Worm (Caenorhabditis elegans) whole organism, L2 larva: ENCODE data around the gene srd-65.

Source experiments
- ama-1 ChIP-seq: fragments of 150-350 bp; optimal IDR thresholded peaks from 2 replicates; lab custom pipeline; 2018; ENCODE audit warnings: inconsistent platforms
- blmp-1 ChIP-seq: sonication (generic microtip); optimal IDR thresholded peaks from 2 replicates; lab custom pipeline; 2017; ENCODE audit warnings: missing genetic modification characterization, mild to moderate bottlenecking, missing compliant biosample characterization, antibody characterized with exemption, moderate library complexity; ENCODE audit not compliant: insufficient read depth
- fos-1 ChIP-seq: fragments of 150-350 bp; optimal IDR thresholded peaks from 2 replicates; lab custom pipeline; 2014; ENCODE audit warnings: missing biosample characterization, missing genetic modification characterization
- lin-13 ChIP-seq: fragments of 150-350 bp; optimal IDR thresholded peaks from 2 replicates; lab custom pipeline; 2014; ENCODE audit warnings: missing biosample characterization, missing genetic modification reagents, missing genetic modification characterization
- lsy-2 ChIP-seq, 2 experiments: fragments of 150-350 bp in 1 of 2; sonication (generic microtip) in 1 of 2; optimal IDR thresholded peaks; 2 replicates each; lab custom pipeline; 2014 to 2017; ENCODE audit warnings: missing biosample characterization in 2 of 2, missing genetic modification characterization in 2 of 2
- mdl-1 ChIP-seq, 2 experiments: fragments of 150-350 bp in 1 of 2; sonication (generic microtip) in 1 of 2; optimal IDR thresholded peaks; 2 replicates each; lab custom pipeline; 2017; ENCODE audit warnings: missing biosample characterization in 2 of 2, missing genetic modification characterization in 2 of 2
- nhr-11 ChIP-seq: fragments of 150-350 bp; optimal IDR thresholded peaks from 2 replicates; lab custom pipeline; 2014; ENCODE audit warnings: missing biosample characterization, missing genetic modification characterization
- nhr-237 ChIP-seq: fragments of 150-350 bp; optimal IDR thresholded peaks from 2 replicates; lab custom pipeline; 2014; ENCODE audit warnings: missing biosample characterization, missing genetic modification characterization
- nhr-25 ChIP-seq: fragments of 150-350 bp; sonication (generic microtip); optimal IDR thresholded peaks from 3 replicates; lab custom pipeline; 2014; ENCODE audit warnings: missing biosample characterization, missing genetic modification characterization
- nhr-77 ChIP-seq: fragments of 150-350 bp; optimal IDR thresholded peaks from 2 replicates; lab custom pipeline; 2014; ENCODE audit warnings: missing biosample characterization, missing genetic modification characterization
- unc-55 ChIP-seq: fragments of 150-350 bp; sonication (generic microtip); optimal IDR thresholded peaks from 3 replicates; lab custom pipeline; 2014; ENCODE audit warnings: missing biosample characterization, missing genetic modification reagents, missing genetic modification characterization
- zag-1 ChIP-seq: fragments of 150-350 bp; optimal IDR thresholded peaks from 2 replicates; lab custom pipeline; 2014; ENCODE audit warnings: missing biosample characterization, missing genetic modification characterization
- ztf-11 ChIP-seq: sonication (generic microtip); optimal IDR thresholded peaks from 2 replicates; lab custom pipeline; 2017; ENCODE audit warnings: missing biosample characterization, missing genetic modification characterization

ce11 chrIII:2210601-2211000 is 13.2 kb downstream of the srd-65 start:
- TF ChIP-seq nhr-25 (no peak), fos-1 (tag; lab: Kevin White, UChicago) (no peak), nhr-77 (tag; lab: Kevin White, UChicago) (no peak), nhr-237 (tag; lab: Kevin White, UChicago) (no peak), ztf-11 (tag; lab: Kevin White, UChicago) (no peak), lin-13 (GFP tag; lab: Kevin White, UChicago) (no peak), mdl-1 (tag; optimal IDR thresholded peaks at IDR 0.05; lab: Kevin White, UChicago) (no peak), zag-1 (no peak), nhr-11 (tag; lab: Kevin White, UChicago) (no peak), ama-1 (lab: Kevin White, UChicago) (no peak), unc-55 (GFP tag; lab: Kevin White, UChicago) (no peak), lsy-2 (tag; optimal IDR thresholded peaks at IDR 0.05; lab: Kevin White, UChicago) (no peak), blmp-1 (tag; lab: Kevin White, UChicago) (no peak)
